Worm (Caenorhabditis elegans): ENCODE results near the gene C48D1.9.

Gene C48D1.9

DNA sequence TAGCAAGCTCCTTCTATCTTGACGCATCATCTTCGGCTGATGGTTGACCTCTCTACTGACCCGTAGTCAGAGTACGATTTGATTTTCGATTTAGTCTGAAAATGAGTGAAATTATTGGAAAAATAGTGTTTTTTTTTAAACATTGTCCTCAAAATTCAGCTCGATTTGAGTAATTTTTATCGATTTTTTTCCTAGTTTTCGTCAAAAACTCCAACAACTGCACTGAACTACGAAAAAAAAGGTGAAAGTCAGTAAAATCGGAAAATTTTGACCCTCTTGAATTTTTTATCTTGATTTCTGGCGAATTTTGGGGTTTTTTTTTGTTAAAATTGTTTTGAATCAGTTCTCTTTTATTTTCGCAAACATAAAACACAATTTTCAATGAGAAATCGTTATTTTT is 5.4 kb downstream of the C48D1.9 start, which contains the start of gene ced-3:
Gene ced-3 (minus strand): TSS at position 101 of the 400 bp plus-strand sequence.
- TF ChIP-seq sma-3 (GFP tag; optimal IDR thresholded peaks at IDR 0.05) (no peak), blmp-1 (tag; optimal IDR thresholded peaks at IDR 0.05; ENCODE audit: insufficient read depth) (no peak), nhr-23 (tag; optimal IDR thresholded peaks at IDR 0.05) (no peak), unc-55 (GFP tag; optimal IDR thresholded peaks at IDR 0.05) (no peak), nhr-25 (tag; optimal IDR thresholded peaks at IDR 0.05) (no peak), egl-27 (tag; optimal IDR thresholded peaks at IDR 0.05) (no peak), F13H6.1 (tag; optimal IDR thresholded peaks at IDR 0.05) (no peak), C34F6.9 (tag; optimal IDR thresholded peaks at IDR 0.05) (no peak), fos-1 (tag; optimal IDR thresholded peaks at IDR 0.05) (no peak), unc-39 (tag; optimal IDR thresholded peaks at IDR 0.05) (no peak), ZK546.5 (tag; optimal IDR thresholded peaks at IDR 0.05) (no peak), lin-11 (tag; optimal IDR thresholded peaks at IDR 0.05) (no peak), ztf-1 (GFP tag; conservative IDR thresholded peaks at IDR 0.05) (no peak), unc-62 (GFP tag; optimal IDR thresholded peaks at IDR 0.05) (no peak)

ce11 chrIV:13197282-13197681 is 12.2 kb downstream of the C48D1.9 start, which contains the start of gene C48D1.1:
C48D1.1 (minus strand) TSS chrIV:13197382.
- no peak for TF ChIP-seq gmeb-1 (tag; optimal IDR thresholded peaks at IDR 0.05)
- TF ChIP-seq nhr-237 (tag; optimal IDR thresholded peaks at IDR 0.05) = no peak
- no peak for TF ChIP-seq ceh-82 (tag; optimal IDR thresholded peaks at IDR 0.05)
- no peak for TF ChIP-seq mbf-1 (tag; optimal IDR thresholded peaks at IDR 0.05)
- TF ChIP-seq snpc-4 (tag; optimal IDR thresholded peaks at IDR 0.05) = no peak
- TF ChIP-seq sma-3 (GFP tag; optimal IDR thresholded peaks at IDR 0.05) = no peak
- no peak for TF ChIP-seq ztf-4 (tag; optimal IDR thresholded peaks at IDR 0.05)
- TF ChIP-seq C34F6.9 (tag; optimal IDR thresholded peaks at IDR 0.05) = no peak
- TF ChIP-seq Y55F3AM.14 (GFP tag; optimal IDR thresholded peaks at IDR 0.05) = no peak
- no peak for TF ChIP-seq nhr-77 (tag; optimal IDR thresholded peaks at IDR 0.05)
- no peak for TF ChIP-seq fos-1 (tag; optimal IDR thresholded peaks at IDR 0.05)
- no peak for TF ChIP-seq aly-2 (tag; optimal IDR thresholded peaks at IDR 0.05)
- TF ChIP-seq nhr-11 (tag; optimal IDR thresholded peaks at IDR 0.05) = no peak

- TF ChIP-seq R02D3.7 (tag; optimal IDR thresholded peaks at IDR 0.05) (no peak), dmd-4 (tag; optimal IDR thresholded peaks at IDR 0.05) (no peak), unc-39 (tag; optimal IDR thresholded peaks at IDR 0.05) (no peak), blmp-1 (tag; optimal IDR thresholded peaks at IDR 0.05; ENCODE audit: insufficient read depth) (no peak), ztf-11 (tag; optimal IDR thresholded peaks at IDR 0.05) (no peak), unc-55 (GFP tag; optimal IDR thresholded peaks at IDR 0.05) (no peak), lin-39 (tag; optimal IDR thresholded peaks at IDR 0.05) (no peak), ceh-82 (tag; optimal IDR thresholded peaks at IDR 0.05) (no peak), lsy-2 (tag; optimal IDR thresholded peaks at IDR 0.05) (no peak), nhr-21 (tag; optimal IDR thresholded peaks at IDR 0.05) (no peak), C34F6.9 (tag; optimal IDR thresholded peaks at IDR 0.05) (no peak), F13H6.1 (tag; optimal IDR thresholded peaks at IDR 0.05) (no peak), egl-27 (tag; optimal IDR thresholded peaks at IDR 0.05) (no peak), zag-1 (tag; optimal IDR thresholded peaks at IDR 0.05) (no peak), unc-62 (GFP tag; optimal IDR thresholded peaks at IDR 0.05) (no peak), gmeb-1 (tag; optimal IDR thresholded peaks at IDR 0.05) (no peak), sma-9 (GFP tag; optimal IDR thresholded peaks at IDR 0.05) (no peak), sma-9 (tag; optimal IDR thresholded peaks at IDR 0.05) (no peak), lin-11 (tag; optimal IDR thresholded peaks at IDR 0.05) (no peak), ama-1 (optimal IDR thresholded peaks at IDR 0.05) (no peak), nhr-10 (tag; optimal IDR thresholded peaks at IDR 0.05) (no peak)
These were observed 16.2 kb downstream of the C48D1.9 start, which contains the start of gene F58D2.5 for ce11 chrIV:13193239-13193638. F58D2.5 (minus strand) TSS chrIV:13193339.

DNA sequence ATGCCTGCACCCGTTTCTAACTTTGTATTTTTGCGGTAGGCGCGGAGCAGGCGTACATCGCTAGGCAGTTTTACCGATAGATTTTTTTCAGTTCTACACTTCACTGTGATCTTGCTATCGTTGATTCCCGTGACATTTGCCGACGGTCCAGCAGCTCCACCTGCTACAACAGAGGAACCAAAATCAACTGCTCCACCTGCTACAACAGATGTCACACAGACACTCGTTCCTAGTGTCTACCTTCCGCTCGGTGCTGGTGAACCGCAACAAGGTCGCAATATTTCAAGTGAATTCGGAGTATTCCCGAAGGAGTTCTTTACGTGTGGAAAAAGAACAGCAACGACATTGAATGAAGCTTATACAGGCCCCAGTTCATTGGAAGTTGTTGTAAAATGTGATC is 19.4 kb downstream of the C48D1.9 start:
- no peak for TF ChIP-seq mdl-1 (tag; optimal IDR thresholded peaks at IDR 0.05)
- TF ChIP-seq nhr-77 (tag; optimal IDR thresholded peaks at IDR 0.05) = no peak
- no peak for TF ChIP-seq aly-2 (tag; optimal IDR thresholded peaks at IDR 0.05)
- no peak for TF ChIP-seq sma-3 (GFP tag; optimal IDR thresholded peaks at IDR 0.05)
- no peak for TF ChIP-seq ceh-16 (tag; optimal IDR thresholded peaks at IDR 0.05)
- no peak for TF ChIP-seq ztf-4 (tag; optimal IDR thresholded peaks at IDR 0.05)
